Fruit fly (Drosophila melanogaster): ENCODE data around the gene nej.
A peak's percentile ranks its signal among the peaks of the same experiment; 100 is the strongest.

Gene nej

dm6 chrX:9664426-9664825 lies 22.4 kb downstream of the nej start (continued):
- TF ChIP-seq Hr78 (GFP tag; optimal IDR thresholded peaks at IDR 0.05): no peak
- TF ChIP-seq Fer3 (tag; optimal IDR thresholded peaks at IDR 0.05): peak; percentile 58
- TF ChIP-seq CG2712 (tag; optimal IDR thresholded peaks at IDR 0.05): peak; percentile 63
- TF ChIP-seq CG7556 (GFP tag; optimal IDR thresholded peaks at IDR 0.05): peak; percentile 44
- no peak for TF ChIP-seq HLHmδ (GFP tag; optimal IDR thresholded peaks at IDR 0.05)
- no peak for TF ChIP-seq Ets97D (GFP tag; optimal IDR thresholded peaks at IDR 0.05)
- no peak for TF ChIP-seq Dip2 (GFP tag; IDR thresholded peaks at IDR 0.05)
- peak; percentile 55 for TF ChIP-seq stc (GFP tag; IDR thresholded peaks at IDR 0.05)
- TF ChIP-seq crp (GFP tag; optimal IDR thresholded peaks at IDR 0.05): no peak
- no peak for TF ChIP-seq Atf-2 (GFP tag; optimal IDR thresholded peaks at IDR 0.05)
- no peak for TF ChIP-seq Hr3 (GFP tag; optimal IDR thresholded peaks at IDR 0.05)
- no peak for TF ChIP-seq Elba2 (GFP tag; optimal IDR thresholded peaks at IDR 0.05)
- TF ChIP-seq CG10366 (GFP tag; IDR thresholded peaks at IDR 0.05): peak; percentile 38; the same call in 1 of the 2 replicates
- TF ChIP-seq CG11398 (GFP tag; optimal IDR thresholded peaks at IDR 0.05): no peak
- no peak for TF ChIP-seq CG3163 (GFP tag; optimal IDR thresholded peaks at IDR 0.05)
- TF ChIP-seq CG10565 (GFP tag; optimal IDR thresholded peaks at IDR 0.05): no peak
- no peak for TF ChIP-seq Bteb2 (GFP tag; optimal IDR thresholded peaks at IDR 0.05)
- no peak for TF ChIP-seq CG17361 (GFP tag; IDR thresholded peaks at IDR 0.05)
- 0 out of 2 replicates have a peak, but pooled peaks have one; percentile 17 for TF ChIP-seq ara (GFP tag; IDR thresholded peaks at IDR 0.05)
- TF ChIP-seq dimm (GFP tag; IDR thresholded peaks at IDR 0.05): no peak
- TF ChIP-seq Jarid2 (GFP tag; optimal IDR thresholded peaks at IDR 0.05): no peak
- no peak; the same call in 1 of the 2 replicates for TF ChIP-seq ranshi (GFP tag; IDR thresholded peaks at IDR 0.05)
- no peak for TF ChIP-seq aop (GFP tag; IDR thresholded peaks at IDR 0.05)
- no peak for TF ChIP-seq corto (GFP tag; optimal IDR thresholded peaks at IDR 0.05)
- TF ChIP-seq pfk (GFP tag; optimal IDR thresholded peaks at IDR 0.05): no peak
- TF ChIP-seq CG6854 (GFP tag; optimal IDR thresholded peaks at IDR 0.05): no peak
- peak; percentile 41 for TF ChIP-seq ind (GFP tag; optimal IDR thresholded peaks at IDR 0.05)
- TF ChIP-seq Opbp (GFP tag; IDR thresholded peaks at IDR 0.05; ENCODE audit: partially characterized antibody): no peak
- TF ChIP-seq CG33213 (GFP tag; optimal IDR thresholded peaks at IDR 0.05): peak; percentile 7
- TF ChIP-seq Lpt (GFP tag; optimal IDR thresholded peaks at IDR 0.05): no peak
- TF ChIP-seq Awh (GFP tag; IDR thresholded peaks at IDR 0.05): 0 out of 2 replicates have a peak, but pooled peaks have one; percentile 26
- TF ChIP-seq CG11093 (GFP tag; IDR thresholded peaks at IDR 0.05): no peak
- no peak for TF ChIP-seq CG2202 (tag; optimal IDR thresholded peaks at IDR 0.05)
- TF ChIP-seq gce (GFP tag; IDR thresholded peaks at IDR 0.05): peak; percentile 7; the same call in 1 of the 3 replicates
- TF ChIP-seq CG9215 (GFP tag; IDR thresholded peaks at IDR 0.05): no peak
- 0 out of 2 replicates have a peak, but pooled peaks have one; percentile 32 for TF ChIP-seq CG14014 (GFP tag; IDR thresholded peaks at IDR 0.05)
- no peak for TF ChIP-seq CG4707 (GFP tag; optimal IDR thresholded peaks at IDR 0.05)
- peak; percentile 52; the same call in 1 of the 2 replicates for TF ChIP-seq CG31441 (GFP tag; IDR thresholded peaks at IDR 0.05)
- TF ChIP-seq unpg (GFP tag; optimal IDR thresholded peaks at IDR 0.05): peak; percentile 77
- TF ChIP-seq unc-4 (GFP tag; IDR thresholded peaks at IDR 0.05; ENCODE audit: partially characterized antibody): no peak
- TF ChIP-seq grau (tag; optimal IDR thresholded peaks at IDR 0.05): peak; percentile 63
- TF ChIP-seq CG4820 (GFP tag; optimal IDR thresholded peaks at IDR 0.05): peak; percentile 32
- no peak for TF ChIP-seq Side (GFP tag; optimal IDR thresholded peaks at IDR 0.05)
- TF ChIP-seq CG18599 (GFP tag; optimal IDR thresholded peaks at IDR 0.05): no peak
- TF ChIP-seq kah (GFP tag; optimal IDR thresholded peaks at IDR 0.05): no peak
- TF ChIP-seq abd-A (tag; optimal IDR thresholded peaks at IDR 0.05): no peak
- no peak for TF ChIP-seq emc (GFP tag; optimal IDR thresholded peaks at IDR 0.05)
- TF ChIP-seq run (tag; optimal IDR thresholded peaks at IDR 0.05): no peak
- TF ChIP-seq usp (GFP tag; optimal IDR thresholded peaks at IDR 0.05): no peak
- peak; percentile 42 for TF ChIP-seq lilli (GFP tag; optimal IDR thresholded peaks at IDR 0.05)
- TF ChIP-seq Poxn (GFP tag; IDR thresholded peaks at IDR 0.05): no peak
- no peak for TF ChIP-seq crol (GFP tag; IDR thresholded peaks at IDR 0.05)

Data from whole organism, embryonic.